Worm (Caenorhabditis elegans) whole organism, L2 larva: Measurements from ENCODE around the gene Y57G11C.36.

Source experiments
- C34F6.9 ChIP-seq: fragments of 150-350 bp; optimal IDR thresholded peaks from 2 replicates; lab custom pipeline; 2014; ENCODE audit warnings: missing biosample characterization, missing genetic modification characterization
- F13H6.1 ChIP-seq: sonication (generic microtip); optimal IDR thresholded peaks from 2 replicates; lab custom pipeline; 2016; ENCODE audit warnings: missing genetic modification characterization, missing compliant biosample characterization
- ZK546.5 ChIP-seq: sonication (generic microtip); optimal IDR thresholded peaks from 2 replicates; lab custom pipeline; 2017; ENCODE audit warnings: missing biosample characterization, missing genetic modification characterization
- aly-2 ChIP-seq: fragments of 150-350 bp; optimal IDR thresholded peaks from 2 replicates; lab custom pipeline; 2014; ENCODE audit warnings: missing biosample characterization, missing genetic modification characterization
- ama-1 ChIP-seq: fragments of 150-350 bp; optimal IDR thresholded peaks from 2 replicates; lab custom pipeline; 2018; ENCODE audit warnings: inconsistent platforms
- blmp-1 ChIP-seq: sonication (generic microtip); optimal IDR thresholded peaks from 2 replicates; lab custom pipeline; 2017; ENCODE audit warnings: missing genetic modification characterization, mild to moderate bottlenecking, missing compliant biosample characterization, antibody characterized with exemption, moderate library complexity; ENCODE audit not compliant: insufficient read depth
- ceh-16 ChIP-seq: fragments of 150-350 bp; optimal IDR thresholded peaks from 2 replicates; lab custom pipeline; 2014; ENCODE audit warnings: missing biosample characterization, missing genetic modification characterization
- crh-2 ChIP-seq: sonication (generic microtip); optimal IDR thresholded peaks from 2 replicates; lab custom pipeline; 2017; ENCODE audit warnings: missing biosample characterization, missing genetic modification characterization
- dmd-4 ChIP-seq: sonication (generic microtip); optimal IDR thresholded peaks from 2 replicates; lab custom pipeline; 2017; ENCODE audit warnings: missing biosample characterization, missing genetic modification characterization
- egl-27 ChIP-seq: sonication (generic microtip); optimal IDR thresholded peaks from 3 replicates; lab custom pipeline; 2017; ENCODE audit warnings: missing biosample characterization, missing genetic modification reagents, missing genetic modification characterization
- elt-3 ChIP-seq: sonication (generic microtip); optimal IDR thresholded peaks from 2 replicates; lab custom pipeline; 2017; ENCODE audit warnings: missing biosample characterization, missing genetic modification characterization
- fos-1 ChIP-seq: fragments of 150-350 bp; optimal IDR thresholded peaks from 2 replicates; lab custom pipeline; 2014; ENCODE audit warnings: missing biosample characterization, missing genetic modification characterization
- gmeb-1 ChIP-seq: fragments of 150-350 bp; optimal IDR thresholded peaks from 2 replicates; lab custom pipeline; 2014; ENCODE audit warnings: missing biosample characterization, missing genetic modification characterization
- lin-11 ChIP-seq: fragments of 150-350 bp; sonication (generic microtip); optimal IDR thresholded peaks from 2 replicates; lab custom pipeline; 2014; ENCODE audit warnings: missing biosample characterization, missing genetic modification characterization, inconsistent platforms, mixed read lengths
- lin-13 ChIP-seq: fragments of 150-350 bp; optimal IDR thresholded peaks from 2 replicates; lab custom pipeline; 2014; ENCODE audit warnings: missing biosample characterization, missing genetic modification reagents, missing genetic modification characterization
- lin-39 ChIP-seq: fragments of 150-350 bp; optimal IDR thresholded peaks from 2 replicates; lab custom pipeline; 2014; ENCODE audit warnings: missing biosample characterization, missing genetic modification reagents, missing genetic modification characterization
- lsy-2 ChIP-seq, 2 experiments: fragments of 150-350 bp in 1 of 2; sonication (generic microtip) in 1 of 2; optimal IDR thresholded peaks; 2 replicates each; lab custom pipeline; 2014 to 2017; ENCODE audit warnings: missing biosample characterization in 2 of 2, missing genetic modification characterization in 2 of 2
- mdl-1 ChIP-seq, 2 experiments: fragments of 150-350 bp in 1 of 2; sonication (generic microtip) in 1 of 2; optimal IDR thresholded peaks; 2 replicates each; lab custom pipeline; 2017; ENCODE audit warnings: missing biosample characterization in 2 of 2, missing genetic modification characterization in 2 of 2
- nhr-129 ChIP-seq: fragments of 150-350 bp; optimal IDR thresholded peaks from 2 replicates; lab custom pipeline; 2014; ENCODE audit warnings: missing biosample characterization, missing genetic modification characterization
- nhr-21 ChIP-seq: fragments of 150-350 bp; optimal IDR thresholded peaks from 2 replicates; lab custom pipeline; 2014; ENCODE audit warnings: missing biosample characterization, missing genetic modification characterization
- nhr-237 ChIP-seq: fragments of 150-350 bp; optimal IDR thresholded peaks from 2 replicates; lab custom pipeline; 2014; ENCODE audit warnings: missing biosample characterization, missing genetic modification characterization
- nhr-25 ChIP-seq: fragments of 150-350 bp; sonication (generic microtip); optimal IDR thresholded peaks from 3 replicates; lab custom pipeline; 2014; ENCODE audit warnings: missing biosample characterization, missing genetic modification characterization
- peb-1 ChIP-seq: fragments of 150-350 bp; optimal IDR thresholded peaks from 2 replicates; lab custom pipeline; 2014; ENCODE audit warnings: missing biosample characterization, missing genetic modification characterization
- sem-4 ChIP-seq: fragments of 150-350 bp; optimal IDR thresholded peaks from 2 replicates; lab custom pipeline; 2014; ENCODE audit warnings: missing biosample characterization, missing genetic modification reagents, missing genetic modification characterization
- sma-3 ChIP-seq: sonication (generic microtip); optimal IDR thresholded peaks from 2 replicates; lab custom pipeline; 2016; ENCODE audit warnings: missing genetic modification reagents, missing genetic modification characterization, missing compliant biosample characterization
- sma-9 ChIP-seq, 2 experiments: fragments of 150-350 bp in 1 of 2; sonication (generic microtip) in 1 of 2; optimal IDR thresholded peaks; 2 replicates each; lab custom pipeline; 2014 to 2016; ENCODE audit warnings: missing genetic modification characterization in 2 of 2, mild to moderate bottlenecking in 1 of 2, missing biosample characterization in 1 of 2, missing compliant biosample characterization in 1 of 2, missing genetic modification reagents in 1 of 2, moderate library complexity in 1 of 2
- snpc-4 ChIP-seq: fragments of 150-350 bp; optimal IDR thresholded peaks from 2 replicates; lab custom pipeline; 2014; ENCODE audit warnings: missing biosample characterization, missing genetic modification characterization
- unc-55 ChIP-seq: fragments of 150-350 bp; sonication (generic microtip); optimal IDR thresholded peaks from 3 replicates; lab custom pipeline; 2014; ENCODE audit warnings: missing biosample characterization, missing genetic modification reagents, missing genetic modification characterization
- ztf-1 ChIP-seq: fragments of 200-800 bp; sonication (Bioruptor generic); conservative IDR thresholded peaks from 2 replicates; pipeline ENCODE4 v1.3.6; 2022; ENCODE audit warnings: missing genetic modification characterization, missing compliant biosample characterization
- ztf-11 ChIP-seq: sonication (generic microtip); optimal IDR thresholded peaks from 2 replicates; lab custom pipeline; 2017; ENCODE audit warnings: missing biosample characterization, missing genetic modification characterization
- ztf-4 ChIP-seq: fragments of 150-350 bp; optimal IDR thresholded peaks from 2 replicates; lab custom pipeline; 2014; ENCODE audit warnings: missing biosample characterization, missing genetic modification characterization

The Y57G11C.36 gene

ce11 chrIV:14795918-14796488, 22.4 kb upstream of the Y57G11C.36 start, which contains the start of gene coq-3:
coq-3 (minus strand) TSS chrIV:14796324.
- no peak for TF ChIP-seq ztf-1
- TF ChIP-seq C34F6.9 (tag; lab: Kevin White, UChicago), result no peak
- no peak for TF ChIP-seq dmd-4
- TF ChIP-seq ZK546.5 (tag; lab: Kevin White, UChicago), result no peak
- no peak for TF ChIP-seq ceh-16 (tag; lab: Kevin White, UChicago)

ce11 chrIV:14793900-14794624, 20.5 kb upstream of the Y57G11C.36 start:
- no peak for TF ChIP-seq gmeb-1 (tag; lab: Kevin White, UChicago)
- peak; percentile 50 for TF ChIP-seq fos-1 (tag; lab: Kevin White, UChicago)
- TF ChIP-seq egl-27 (tag; lab: Kevin White, UChicago), result no peak
- peak; percentile 10 for TF ChIP-seq nhr-21
- peak; percentile 61 for TF ChIP-seq F13H6.1 (tag; lab: Kevin White, UChicago)
- TF ChIP-seq ztf-11 (tag; lab: Kevin White, UChicago), result no peak
- TF ChIP-seq elt-3 (tag; lab: Kevin White, UChicago), result no peak
- peak; percentile 46 for TF ChIP-seq ztf-4 (tag; lab: Kevin White, UChicago)
- TF ChIP-seq lin-13 (GFP tag; lab: Kevin White, UChicago), result peak; percentile 71
- peak; percentile 38 for TF ChIP-seq sma-9 (GFP tag; optimal IDR thresholded peaks at IDR 0.05; lab: Kevin White, UChicago)
- TF ChIP-seq sma-9 (tag; optimal IDR thresholded peaks at IDR 0.05; lab: Kevin White, UChicago), result no peak
- no peak for TF ChIP-seq peb-1 (tag; lab: Kevin White, UChicago)
- TF ChIP-seq ceh-16 (tag; lab: Kevin White, UChicago), result peak; percentile 54
- TF ChIP-seq snpc-4 (tag; lab: Kevin White, UChicago), result peak; percentile 53
- peak; percentile 89 for TF ChIP-seq nhr-129 (tag; lab: Kevin White, UChicago)
- peak; percentile 4 to 47 for TF ChIP-seq lsy-2 (tag; optimal IDR thresholded peaks at IDR 0.05; lab: Kevin White, UChicago)
- peak; percentile 71 for TF ChIP-seq C34F6.9 (tag; lab: Kevin White, UChicago)
- TF ChIP-seq sem-4 (tag; lab: Kevin White, UChicago), result peak; percentile 38
- peak; percentile 30 for TF ChIP-seq sma-3
- peak; percentile 65 for TF ChIP-seq nhr-25
- peak; percentile 97 for TF ChIP-seq crh-2 (tag; lab: Kevin White, UChicago)
- TF ChIP-seq lin-11 (tag; lab: Kevin White, UChicago), result no peak
- TF ChIP-seq unc-55 (GFP tag; lab: Kevin White, UChicago), result peak; percentile 68
- peak; percentile 16 to 22 for TF ChIP-seq mdl-1 (tag; optimal IDR thresholded peaks at IDR 0.05; lab: Kevin White, UChicago)
- peak; percentile 96 for TF ChIP-seq blmp-1 (tag; lab: Kevin White, UChicago)

- TF ChIP-seq ztf-11 (tag; lab: Kevin White, UChicago), result no peak
- TF ChIP-seq F13H6.1 (tag; lab: Kevin White, UChicago), result no peak
- TF ChIP-seq nhr-237, result no peak
- TF ChIP-seq lin-39, result no peak
- TF ChIP-seq snpc-4 (tag; lab: Kevin White, UChicago), result no peak
- no peak for TF ChIP-seq nhr-129 (tag; lab: Kevin White, UChicago)
- peak in 1 of 2 experiments; percentile 33 for TF ChIP-seq lsy-2 (tag; optimal IDR thresholded peaks at IDR 0.05; lab: Kevin White, UChicago)
- peak; percentile 45 for TF ChIP-seq ama-1
- TF ChIP-seq egl-27 (tag; lab: Kevin White, UChicago), result no peak
Observed at ce11 chrIV:14792602-14793232, 19.1 kb upstream of the Y57G11C.36 start, which contains the start of gene gdi-1. gdi-1 (minus strand) TSS chrIV:14792887.

ce11 chrIV:14790579-14790978, 17.0 kb upstream of the Y57G11C.36 start:
- TF ChIP-seq aly-2 (tag; lab: Kevin White, UChicago) (no peak), lsy-2 (tag; optimal IDR thresholded peaks at IDR 0.05; lab: Kevin White, UChicago) (peak in 1 of 2 experiments; percentile 13), ama-1 (peak; percentile 18)
